Worm (Caenorhabditis elegans): ENCODE measurements around the gene F58H1.7.

DNA sequence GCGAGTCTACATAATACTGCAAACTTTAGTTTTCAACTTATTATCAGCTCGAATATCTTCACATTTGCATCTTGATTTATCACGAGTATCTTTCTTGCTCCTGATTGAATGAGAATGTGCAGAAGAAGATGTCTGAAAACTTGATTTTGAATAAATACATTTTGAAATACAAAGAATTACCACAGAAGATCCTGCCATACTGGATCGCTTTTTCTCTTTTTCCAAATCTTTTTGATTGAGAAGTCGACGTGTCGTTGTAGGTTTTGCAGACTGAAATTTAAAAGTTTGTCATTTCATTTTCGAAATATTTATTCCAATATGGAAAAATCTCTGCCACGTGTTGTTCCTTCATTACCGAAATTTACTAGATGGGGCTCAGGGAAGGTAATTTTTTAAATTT is 31.2 kb upstream of the F58H1.7 start, which contains the start of gene C52E4.12:
- TF ChIP-seq F13C5.2 (tag; optimal IDR thresholded peaks at IDR 0.05) = no peak
- no peak for TF ChIP-seq ceh-13 (GFP tag; optimal IDR thresholded peaks at IDR 0.05)
- no peak for TF ChIP-seq ama-1 (optimal IDR thresholded peaks at IDR 0.05)
- no peak for TF ChIP-seq tbx-11 (GFP tag; IDR thresholded peaks at IDR 0.05)
